Fruit fly (Drosophila melanogaster) whole organism, wandering third instar larva: ENCODE data around the gene CG45075.

Source experiments
- Abd-B ChIP-seq: fragments of >200 bp; optimal IDR thresholded peaks from 2 replicates; lab custom pipeline; 2017; ENCODE audit warnings: missing biosample characterization, missing genetic modification characterization
- CG32264 ChIP-seq: fragments of 200-800 bp; sonication (Bioruptor generic); optimal IDR thresholded peaks from 2 replicates; lab custom pipeline; 2016; ENCODE audit warnings: missing biosample characterization, missing genetic modification characterization
- CG9705 ChIP-seq: fragments of 200-800 bp; sonication (Bioruptor generic); optimal IDR thresholded peaks from 2 replicates; lab custom pipeline; 2018; ENCODE audit warnings: missing biosample characterization, mild to moderate bottlenecking, missing genetic modification characterization
- CrebA ChIP-seq: fragments of 200-800 bp; sonication (Bioruptor generic); optimal IDR thresholded peaks from 2 replicates; lab custom pipeline; 2016; ENCODE audit warnings: missing biosample characterization, mild to moderate bottlenecking, missing genetic modification characterization, borderline replicate concordance
- Dfd ChIP-seq: fragments of >200 bp; optimal IDR thresholded peaks from 2 replicates; lab custom pipeline; 2017; ENCODE audit warnings: missing biosample characterization, missing genetic modification characterization
- Dif ChIP-seq: fragments of 200-275, 200-300 bp; sonication (Bioruptor generic); optimal IDR thresholded peaks from 2 replicates; lab custom pipeline; 2018; ENCODE audit warnings: missing biosample characterization, missing genetic modification characterization; ENCODE audit not compliant: partially characterized antibody
- GATAd ChIP-seq: sonication (Bioruptor generic); optimal IDR thresholded peaks from 2 replicates; lab custom pipeline; 2016; ENCODE audit warnings: missing biosample characterization, missing genetic modification characterization
- HLH106 ChIP-seq: fragments of 200-800 bp; optimal IDR thresholded peaks from 3 replicates; lab custom pipeline; 2019; ENCODE audit warnings: missing biosample characterization, mild to moderate bottlenecking, missing genetic modification characterization, moderate library complexity
- Hnf4 ChIP-seq: fragments of 200-800 bp; sonication (Bioruptor generic); optimal IDR thresholded peaks from 2 replicates; lab custom pipeline; 2016; ENCODE audit warnings: missing biosample characterization, mild to moderate bottlenecking, missing genetic modification characterization
- Hr78 ChIP-seq: fragments of >200 bp; optimal IDR thresholded peaks from 2 replicates; lab custom pipeline; 2017; ENCODE audit warnings: missing biosample characterization, missing genetic modification characterization
- Hr83 ChIP-seq: fragments of 200-300 bp; sonication (Bioruptor generic); optimal IDR thresholded peaks from 2 replicates; lab custom pipeline; 2016; ENCODE audit warnings: missing biosample characterization, mild to moderate bottlenecking, missing genetic modification characterization, moderate library complexity; ENCODE audit not compliant: poor library complexity, severe bottlenecking
- Jra ChIP-seq: sonication (Bioruptor generic); optimal IDR thresholded peaks from 2 replicates; lab custom pipeline; 2016; ENCODE audit warnings: missing biosample characterization, missing genetic modification characterization
- Mio ChIP-seq: sonication (Bioruptor generic); optimal IDR thresholded peaks from 2 replicates; lab custom pipeline; 2016; ENCODE audit warnings: missing biosample characterization, missing genetic modification characterization
- Myc ChIP-seq: fragments of >200 bp; optimal IDR thresholded peaks from 2 replicates; lab custom pipeline; 2017
- N ChIP-seq: fragments of >200 bp; optimal IDR thresholded peaks from 2 replicates; lab custom pipeline; 2018; ENCODE audit warnings: missing biosample characterization, missing external identifiers, missing genetic modification characterization
- OdsH ChIP-seq: fragments of 200-800 bp; sonication (Bioruptor generic); optimal IDR thresholded peaks from 2 replicates; lab custom pipeline; 2016; ENCODE audit warnings: missing biosample characterization, mild to moderate bottlenecking, missing genetic modification characterization
- Rel ChIP-seq, 2 experiments: fragments of 200-800 bp; sonication (Bioruptor generic) in 1 of 2; optimal IDR thresholded peaks; 2 replicates in 1 of 2; 3 replicates in 1 of 2; lab custom pipeline; 2016 to 2019; ENCODE audit warnings: mild to moderate bottlenecking in 2 of 2, missing biosample characterization in 2 of 2, missing genetic modification characterization in 2 of 2, moderate library complexity in 1 of 2
- Sp1 ChIP-seq: fragments of 200-800 bp; sonication (Bioruptor generic); optimal IDR thresholded peaks from 3 replicates; lab custom pipeline; 2019; ENCODE audit warnings: missing biosample characterization, mild to moderate bottlenecking, missing genetic modification characterization, moderate library complexity
- Vsx2 ChIP-seq: fragments of 200-300, 225-300 bp; sonication (Bioruptor generic); optimal IDR thresholded peaks from 2 replicates; lab custom pipeline; 2018; ENCODE audit warnings: missing biosample characterization, missing genetic modification characterization; ENCODE audit not compliant: partially characterized antibody
- br ChIP-seq: fragments of 200-800 bp; sonication (Bioruptor generic); optimal IDR thresholded peaks from 2 replicates; lab custom pipeline; 2016; ENCODE audit warnings: missing biosample characterization, missing genetic modification characterization
- brk ChIP-seq: fragments of 200-800 bp; sonication (Bioruptor generic); optimal IDR thresholded peaks from 2 replicates; lab custom pipeline; 2016; ENCODE audit warnings: missing biosample characterization, mild to moderate bottlenecking, missing genetic modification characterization
- dl ChIP-seq, 2 experiments: fragments of 175-275, 200-275 bp in 1 of 2; fragments of 200-275 bp in 1 of 2; sonication (Bioruptor generic); optimal IDR thresholded peaks; lab custom pipeline; 2018; ENCODE audit warnings: mild to moderate bottlenecking in 2 of 2, missing biosample characterization in 2 of 2, missing genetic modification characterization in 2 of 2, moderate library complexity in 2 of 2; ENCODE audit not compliant: partially characterized antibody in 2 of 2, insufficient read depth in 1 of 2
- dmrt93B ChIP-seq: fragments of 200-800 bp; sonication (Bioruptor generic); optimal IDR thresholded peaks from 2 replicates; lab custom pipeline; 2018; ENCODE audit warnings: missing biosample characterization, mild to moderate bottlenecking, missing genetic modification characterization
- dsf ChIP-seq: sonication (Bioruptor generic); optimal IDR thresholded peaks from 2 replicates; lab custom pipeline; 2016; ENCODE audit warnings: missing biosample characterization, missing genetic modification characterization, borderline replicate concordance
- ey ChIP-seq: fragments of 200-800 bp; sonication (Bioruptor generic); optimal IDR thresholded peaks from 2 replicates; lab custom pipeline; 2016; ENCODE audit warnings: missing biosample characterization, missing genetic modification characterization
- foxo ChIP-seq, 2 experiments: fragments of 200-800 bp; sonication (Bioruptor generic); optimal IDR thresholded peaks; 2 replicates in 1 of 2; 3 replicates in 1 of 2; lab custom pipeline; 2016 to 2017; ENCODE audit warnings: missing biosample characterization in 2 of 2, missing genetic modification characterization in 2 of 2
- fru ChIP-seq: fragments of 200-800 bp; sonication (Bioruptor generic); optimal IDR thresholded peaks from 3 replicates; lab custom pipeline; 2016; ENCODE audit warnings: missing biosample characterization, mild to moderate bottlenecking, missing genetic modification characterization
- h ChIP-seq: fragments of 200-800 bp; sonication (Bioruptor generic); optimal IDR thresholded peaks from 3 replicates; lab custom pipeline; 2016; ENCODE audit warnings: missing biosample characterization, mild to moderate bottlenecking, missing genetic modification characterization
- jim ChIP-seq: fragments of 175-275, 200-325 bp; sonication (Bioruptor generic); optimal IDR thresholded peaks from 2 replicates; lab custom pipeline; 2016; ENCODE audit warnings: missing biosample characterization, mild to moderate bottlenecking, missing genetic modification characterization
- lola ChIP-seq: fragments of >200 bp; optimal IDR thresholded peaks from 2 replicates; lab custom pipeline; 2017; ENCODE audit warnings: missing biosample characterization, missing genetic modification characterization
- pan ChIP-seq: fragments of >200 bp; optimal IDR thresholded peaks from 2 replicates; lab custom pipeline; 2017
- psq ChIP-seq: fragments of 200-800 bp; sonication (Bioruptor generic); optimal IDR thresholded peaks from 3 replicates; lab custom pipeline; 2017; ENCODE audit warnings: missing biosample characterization, mild to moderate bottlenecking, missing genetic modification characterization, moderate library complexity
- rgr ChIP-seq: fragments of 200-800 bp; sonication (Bioruptor generic); optimal IDR thresholded peaks from 3 replicates; lab custom pipeline; 2016; ENCODE audit warnings: missing biosample characterization, mild to moderate bottlenecking, missing genetic modification characterization
- sage ChIP-seq: fragments of 200-800 bp; sonication (Bioruptor generic); optimal IDR thresholded peaks from 2 replicates; lab custom pipeline; 2016; ENCODE audit warnings: missing biosample characterization, mild to moderate bottlenecking, missing genetic modification characterization
- sv ChIP-seq: fragments of 200-800 bp; sonication (Bioruptor generic); optimal IDR thresholded peaks from 3 replicates; lab custom pipeline; 2016; ENCODE audit warnings: missing biosample characterization, missing genetic modification characterization
- tai ChIP-seq: sonication (Bioruptor generic); optimal IDR thresholded peaks from 2 replicates; lab custom pipeline; 2016; ENCODE audit warnings: missing biosample characterization, missing genetic modification characterization
- usp ChIP-seq: fragments of >200 bp; optimal IDR thresholded peaks from 2 replicates; lab custom pipeline; 2017; ENCODE audit warnings: missing biosample characterization, missing genetic modification characterization
- woc ChIP-seq: sonication (Bioruptor generic); optimal IDR thresholded peaks from 2 replicates; lab custom pipeline; 2016; ENCODE audit warnings: missing biosample characterization, mild to moderate bottlenecking, missing genetic modification characterization

The CG45075 gene

dm6 chr2L:6081134-6081832 lies 9.9 kb upstream of the CG45075 start:
- TF ChIP-seq usp (GFP tag; lab: Kevin White, UChicago) (no peak), fru (GFP tag; lab: Kevin White, UChicago) (no peak), psq (GFP tag; lab: Kevin White, UChicago) (peak; percentile 57), Myc (no peak), pan (lab: Kevin White, UChicago) (no peak), br (no peak), Mio (GFP tag; lab: Kevin White, UChicago) (no peak), GATAd (GFP tag; lab: Kevin White, UChicago) (no peak), ey (GFP tag; lab: Kevin White, UChicago) (no peak), Dif (no peak), CG9705 (peak; percentile 36), brk (GFP tag; lab: Kevin White, UChicago) (no peak), foxo (GFP tag; optimal IDR thresholded peaks at IDR 0.05; lab: Kevin White, UChicago) (no peak), Hr83 (no peak), Hnf4 (no peak), dsf (no peak), OdsH (GFP tag; lab: Kevin White, UChicago) (no peak), N (GFP tag; lab: Kevin White, UChicago) (no peak), lola (GFP tag; lab: Kevin White, UChicago) (peak; percentile 51), Vsx2 (GFP tag; lab: Kevin White, UChicago) (peak; percentile 9), Jra (GFP tag; lab: Kevin White, UChicago) (no peak), h (GFP tag; lab: Kevin White, UChicago) (peak; percentile 5), tai (peak; percentile 49), dl (GFP tag; optimal IDR thresholded peaks at IDR 0.05; lab: Kevin White, UChicago; ENCODE audit: insufficient read depth in 1 of 2, partially characterized antibody in 2 of 2) (peak in 1 of 2 experiments; percentile 55), dmrt93B (GFP tag; lab: Kevin White, UChicago) (no peak), Hr78 (GFP tag; lab: Kevin White, UChicago) (no peak), Rel (GFP tag; optimal IDR thresholded peaks at IDR 0.05; lab: Kevin White, UChicago) (no peak), Rel (tag; optimal IDR thresholded peaks at IDR 0.05; lab: Kevin White, UChicago) (peak; percentile 50), Sp1 (GFP tag; lab: Kevin White, UChicago) (peak; percentile 54), CrebA (GFP tag; lab: Kevin White, UChicago) (no peak), sage (GFP tag; lab: Kevin White, UChicago) (no peak), Abd-B (no peak), Dfd (GFP tag; lab: Kevin White, UChicago) (no peak), woc (peak; percentile 40), sv (GFP tag; lab: Kevin White, UChicago) (no peak), jim (GFP tag; lab: Kevin White, UChicago) (no peak), HLH106 (tag; lab: Kevin White, UChicago) (peak; percentile 15), rgr (GFP tag; lab: Kevin White, UChicago) (no peak), CG32264 (GFP tag; lab: Kevin White, UChicago) (no peak)

DNA sequence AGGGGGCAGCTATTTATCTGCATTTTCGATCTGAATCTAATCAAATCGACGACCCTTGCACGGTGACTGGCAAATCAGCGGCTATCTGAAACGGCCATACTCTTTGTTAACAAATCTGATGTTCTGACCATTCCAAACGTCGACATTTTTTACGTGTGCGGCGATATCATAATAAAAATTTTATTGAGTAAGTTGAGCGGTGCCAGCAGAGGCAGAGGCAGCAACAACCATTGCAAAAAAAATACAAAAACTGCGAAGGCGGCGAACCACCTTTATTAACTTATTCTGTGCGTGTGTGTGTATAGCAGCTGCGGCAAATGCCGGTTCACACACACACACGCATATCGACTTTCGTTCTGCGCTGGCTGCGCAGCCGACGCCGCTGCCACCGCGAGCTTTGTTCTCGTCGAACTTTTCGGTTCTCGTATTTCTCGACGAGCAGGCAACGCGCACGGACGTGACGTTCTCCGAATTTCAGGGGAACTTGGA lies 9.0 kb upstream of the CG45075 start, which contains the start of gene Kr-h1:
Gene Kr-h1 (plus strand): TSS at position 447 of the 489 bp plus-strand sequence.
- TF ChIP-seq Rel (GFP tag; optimal IDR thresholded peaks at IDR 0.05; lab: Kevin White, UChicago) (peak; percentile 38), Rel (tag; optimal IDR thresholded peaks at IDR 0.05; lab: Kevin White, UChicago) (peak; percentile 58), lola (GFP tag; lab: Kevin White, UChicago) (no peak), Sp1 (GFP tag; lab: Kevin White, UChicago) (no peak), Hr83 (peak; percentile 76), Mio (GFP tag; lab: Kevin White, UChicago) (no peak), N (GFP tag; lab: Kevin White, UChicago) (no peak), br (peak; percentile 26), h (GFP tag; lab: Kevin White, UChicago) (peak; percentile 58), jim (GFP tag; lab: Kevin White, UChicago) (peak; percentile 81), dmrt93B (GFP tag; lab: Kevin White, UChicago) (no peak), brk (GFP tag; lab: Kevin White, UChicago) (peak; percentile 60), Dif (no peak), HLH106 (tag; lab: Kevin White, UChicago) (peak; percentile 8), Dfd (GFP tag; lab: Kevin White, UChicago) (no peak), GATAd (GFP tag; lab: Kevin White, UChicago) (no peak), fru (GFP tag; lab: Kevin White, UChicago) (peak; percentile 69), CrebA (GFP tag; lab: Kevin White, UChicago) (peak; percentile 86), dl (GFP tag; optimal IDR thresholded peaks at IDR 0.05; lab: Kevin White, UChicago; ENCODE audit: insufficient read depth in 1 of 2, partially characterized antibody in 2 of 2) (peak in 1 of 2 experiments; percentile 40), Hr78 (GFP tag; lab: Kevin White, UChicago) (no peak), sv (GFP tag; lab: Kevin White, UChicago) (no peak), tai (peak; percentile 8)
- TF ChIP-seq, all 38 proteins: peak for 11
